Worm (Caenorhabditis elegans) whole organism, L1 larva: ENCODE data around the gene F55C12.4.

Experiments used
- C34B4.2 ChIP-seq: sonication (generic microtip); optimal IDR thresholded peaks from 2 replicates; lab custom pipeline; 2017; ENCODE audit warnings: mild to moderate bottlenecking, missing genetic modification characterization, missing compliant biosample characterization
- F16B12.6 ChIP-seq: fragments of 150-350 bp; optimal IDR thresholded peaks from 2 replicates; lab custom pipeline; 2014; ENCODE audit warnings: missing biosample characterization, missing genetic modification characterization
- Y116A8C.19 ChIP-seq: sonication (generic microtip); optimal IDR thresholded peaks from 2 replicates; lab custom pipeline; 2016; ENCODE audit warnings: missing compliant biosample characterization, missing genetic modification characterization, borderline replicate concordance
- aha-1 ChIP-seq: fragments of 150-350 bp; optimal IDR thresholded peaks from 2 replicates; lab custom pipeline; 2014; ENCODE audit warnings: missing biosample characterization, missing genetic modification characterization
- aly-2 ChIP-seq: fragments of 150-350 bp; optimal IDR thresholded peaks from 2 replicates; lab custom pipeline; 2014; ENCODE audit warnings: missing biosample characterization, missing genetic modification characterization
- ama-1 ChIP-seq: fragments of 150-350 bp; optimal IDR thresholded peaks from 2 replicates; lab custom pipeline; 2014
- blmp-1 ChIP-seq: fragments of 150-350 bp; optimal IDR thresholded peaks from 2 replicates; lab custom pipeline; 2014; ENCODE audit warnings: missing biosample characterization, missing genetic modification characterization
- ceh-82 ChIP-seq, 3 experiments: fragments of 150-350 bp in 1 of 3; sonication (generic microtip) in 2 of 3; optimal IDR thresholded peaks; 2 replicates each; lab custom pipeline; 2014 to 2017; ENCODE audit warnings: missing biosample characterization in 3 of 3, missing genetic modification characterization in 3 of 3
- ceh-88 ChIP-seq: fragments of 200-800 bp; sonication (Bioruptor generic); IDR thresholded peaks from 2 replicates; pipeline ENCODE4 v1.3.6; 2022; ENCODE audit warnings: missing genetic modification characterization, missing compliant biosample characterization
- dpl-1 ChIP-seq, 3 experiments: fragments of 150-350 bp in 2 of 3; sonication (generic microtip) in 1 of 3; optimal IDR thresholded peaks; 2 replicates each; lab custom pipeline; 2014 to 2017; ENCODE audit warnings: missing biosample characterization in 3 of 3, missing genetic modification characterization in 3 of 3, missing genetic modification reagents in 3 of 3
- dsc-1 ChIP-seq: sonication (generic microtip); optimal IDR thresholded peaks from 2 replicates; lab custom pipeline; 2016; ENCODE audit warnings: mild to moderate bottlenecking, missing genetic modification characterization, missing compliant biosample characterization
- efl-1 ChIP-seq, 4 experiments: fragments of 150-350 bp; optimal IDR thresholded peaks in 3 of 4; peaks in 1 of 4; 1 replicate in 1 of 4; 2 replicates in 3 of 4; lab custom pipeline; 2014; ENCODE audit warnings: missing biosample characterization in 2 of 4, missing genetic modification characterization in 2 of 4, missing genetic modification reagents in 2 of 4
- egl-13 ChIP-seq: sonication (generic microtip); optimal IDR thresholded peaks from 2 replicates; lab custom pipeline; 2016; ENCODE audit warnings: missing genotype, missing genetic modification reagents, missing genetic modification characterization, missing compliant biosample characterization
- elt-2 ChIP-seq: sonication (generic microtip); optimal IDR thresholded peaks from 2 replicates; lab custom pipeline; 2016; ENCODE audit warnings: missing genetic modification characterization, mild to moderate bottlenecking, inconsistent platforms, missing compliant biosample characterization, missing genetic modification reagents
- elt-3 ChIP-seq, 6 experiments: fragments of 150-350 bp in 1 of 6; sonication (generic microtip); optimal IDR thresholded peaks; 2 replicates each; lab custom pipeline; 2017 to 2018; ENCODE audit warnings: missing biosample characterization in 6 of 6, missing genetic modification characterization in 6 of 6, inconsistent platforms in 1 of 6
- ets-5 ChIP-seq: fragments of 200-800 bp; sonication (Bioruptor generic); IDR thresholded peaks from 2 replicates; pipeline ENCODE4 v1.3.6; 2022; ENCODE audit warnings: missing genetic modification characterization, missing compliant biosample characterization
- fkh-4 ChIP-seq: sonication (generic microtip); optimal IDR thresholded peaks from 2 replicates; lab custom pipeline; 2016; ENCODE audit warnings: missing compliant biosample characterization, missing genetic modification characterization, borderline replicate concordance
- hlh-17 ChIP-seq: fragments of 200-800 bp; sonication (Bioruptor generic); optimal IDR thresholded peaks from 2 replicates; lab custom pipeline; 2018; ENCODE audit warnings: missing genetic modification characterization, mild to moderate bottlenecking, missing compliant biosample characterization, moderate library complexity, borderline replicate concordance
- hpl-2 ChIP-seq: fragments of 150-350 bp; optimal IDR thresholded peaks from 2 replicates; lab custom pipeline; 2014; ENCODE audit warnings: missing biosample characterization, missing genetic modification reagents, missing genetic modification characterization
- irx-1 ChIP-seq: sonication (generic microtip); optimal IDR thresholded peaks from 2 replicates; lab custom pipeline; 2016; ENCODE audit warnings: missing genetic modification characterization, missing compliant biosample characterization
- jun-1 ChIP-seq: fragments of 150-350 bp; optimal IDR thresholded peaks from 2 replicates; lab custom pipeline; 2014; ENCODE audit warnings: missing biosample characterization, missing genetic modification reagents, missing genetic modification characterization
- lin-14 ChIP-seq: fragments of 200-800 bp; sonication (Bioruptor generic); optimal IDR thresholded peaks from 2 replicates; lab custom pipeline; 2018; ENCODE audit warnings: mild to moderate bottlenecking, missing genetic modification characterization, moderate library complexity, missing compliant biosample characterization
- lin-39 ChIP-seq: fragments of 150-350 bp; optimal IDR thresholded peaks from 2 replicates; lab custom pipeline; 2014; ENCODE audit warnings: missing biosample characterization, missing genetic modification reagents, missing genetic modification characterization
- lsy-2 ChIP-seq, 2 experiments: fragments of 150-350 bp; optimal IDR thresholded peaks; 2 replicates each; lab custom pipeline; 2014; ENCODE audit warnings: missing biosample characterization in 2 of 2, missing genetic modification characterization in 2 of 2
- nhr-11 ChIP-seq: fragments of 150-350 bp; optimal IDR thresholded peaks from 2 replicates; lab custom pipeline; 2014; ENCODE audit warnings: missing biosample characterization, missing genetic modification characterization
- nhr-12 ChIP-seq: sonication (generic microtip); optimal IDR thresholded peaks from 2 replicates; lab custom pipeline; 2017; ENCODE audit warnings: missing biosample characterization, missing genetic modification characterization
- nhr-19 ChIP-seq: fragments of 200-800 bp; sonication (Bioruptor generic); conservative IDR thresholded peaks from 2 replicates; pipeline ENCODE4 v1.3.6; 2022; ENCODE audit warnings: missing genetic modification characterization, missing compliant biosample characterization
- nhr-20 ChIP-seq: sonication (generic microtip); optimal IDR thresholded peaks from 2 replicates; lab custom pipeline; 2016; ENCODE audit warnings: mild to moderate bottlenecking, missing genetic modification characterization, missing compliant biosample characterization
- nhr-237 ChIP-seq: fragments of 150-350 bp; optimal IDR thresholded peaks from 2 replicates; lab custom pipeline; 2014; ENCODE audit warnings: missing biosample characterization, missing genetic modification characterization
- nhr-28 ChIP-seq: fragments of 150-350 bp; optimal IDR thresholded peaks from 2 replicates; lab custom pipeline; 2014; ENCODE audit warnings: missing biosample characterization, missing genetic modification characterization
- nhr-47 ChIP-seq: sonication (generic microtip); optimal IDR thresholded peaks from 2 replicates; lab custom pipeline; 2016; ENCODE audit warnings: mild to moderate bottlenecking, missing genetic modification characterization, moderate library complexity, missing compliant biosample characterization
- nhr-71 ChIP-seq: sonication (generic microtip); optimal IDR thresholded peaks from 2 replicates; lab custom pipeline; 2016; ENCODE audit warnings: mild to moderate bottlenecking, missing genetic modification characterization, moderate library complexity, missing compliant biosample characterization
- nhr-76 ChIP-seq: sonication (generic microtip); optimal IDR thresholded peaks from 2 replicates; lab custom pipeline; 2017; ENCODE audit warnings: missing biosample characterization, missing genetic modification characterization
- nhr-84 ChIP-seq: sonication (generic microtip); optimal IDR thresholded peaks from 2 replicates; lab custom pipeline; 2017; ENCODE audit warnings: missing biosample characterization, missing genetic modification characterization
- pag-3 ChIP-seq: sonication (generic microtip); optimal IDR thresholded peaks from 2 replicates; lab custom pipeline; 2017; ENCODE audit warnings: missing genetic modification characterization, mild to moderate bottlenecking, missing compliant biosample characterization, antibody characterized with exemption, borderline replicate concordance; ENCODE audit not compliant: insufficient read depth
- pax-3 ChIP-seq: fragments of 200-800 bp; sonication (Bioruptor generic); optimal IDR thresholded peaks from 2 replicates; lab custom pipeline; 2018; ENCODE audit warnings: mild to moderate bottlenecking, missing genetic modification characterization, moderate library complexity, missing compliant biosample characterization
- rnt-1 ChIP-seq: sonication (generic microtip); optimal IDR thresholded peaks from 2 replicates; lab custom pipeline; 2016; ENCODE audit warnings: mild to moderate bottlenecking, missing genetic modification characterization, moderate library complexity, missing compliant biosample characterization
- skn-1 ChIP-seq: fragments of 150-350 bp; optimal IDR thresholded peaks from 2 replicates; lab custom pipeline; 2014; ENCODE audit warnings: missing biosample characterization, missing genetic modification characterization
- snu-23 ChIP-seq: sonication (generic microtip); optimal IDR thresholded peaks from 2 replicates; lab custom pipeline; 2016; ENCODE audit warnings: missing genetic modification characterization, missing compliant biosample characterization
- sox-4 ChIP-seq: sonication (generic microtip); optimal IDR thresholded peaks from 2 replicates; lab custom pipeline; 2016; ENCODE audit warnings: missing genetic modification characterization, missing compliant biosample characterization
- swsn-7 ChIP-seq: sonication (generic microtip); optimal IDR thresholded peaks from 2 replicates; lab custom pipeline; 2016; ENCODE audit warnings: missing genetic modification characterization, missing compliant biosample characterization
- tlp-1 ChIP-seq: fragments of 150-350 bp; optimal IDR thresholded peaks from 2 replicates; lab custom pipeline; 2014; ENCODE audit warnings: missing biosample characterization, missing genetic modification characterization
- unc-130 ChIP-seq: fragments of 150-350 bp; optimal IDR thresholded peaks from 2 replicates; lab custom pipeline; 2017; ENCODE audit warnings: missing biosample characterization, missing genetic modification characterization, inconsistent platforms
- unc-62 ChIP-seq: fragments of 150-350 bp; optimal IDR thresholded peaks from 2 replicates; lab custom pipeline; 2014; ENCODE audit warnings: missing biosample characterization, missing genetic modification reagents, missing genetic modification characterization
- unc-98 ChIP-seq: fragments of 200-800 bp; sonication (Bioruptor generic); IDR thresholded peaks from 2 replicates; pipeline ENCODE4 v1.3.6; 2022; ENCODE audit warnings: missing genetic modification characterization, missing compliant biosample characterization
- vab-15 ChIP-seq: sonication (generic microtip); optimal IDR thresholded peaks from 2 replicates; lab custom pipeline; 2017; ENCODE audit warnings: missing genotype, mild to moderate bottlenecking, missing genetic modification characterization, missing compliant biosample characterization
- xbp-1 ChIP-seq: sonication (generic microtip); optimal IDR thresholded peaks from 2 replicates; lab custom pipeline; 2016; ENCODE audit warnings: missing genetic modification characterization, missing compliant biosample characterization
- ztf-11 ChIP-seq, 2 experiments: sonication (generic microtip); optimal IDR thresholded peaks; 2 replicates each; lab custom pipeline; 2016 to 2017; ENCODE audit warnings: missing genetic modification characterization in 2 of 2, missing biosample characterization in 1 of 2, missing compliant biosample characterization in 1 of 2
- ztf-4 ChIP-seq: fragments of 150-350 bp; optimal IDR thresholded peaks from 2 replicates; lab custom pipeline; 2014; ENCODE audit warnings: missing biosample characterization, missing genetic modification characterization

The F55C12.4 gene

DNA sequence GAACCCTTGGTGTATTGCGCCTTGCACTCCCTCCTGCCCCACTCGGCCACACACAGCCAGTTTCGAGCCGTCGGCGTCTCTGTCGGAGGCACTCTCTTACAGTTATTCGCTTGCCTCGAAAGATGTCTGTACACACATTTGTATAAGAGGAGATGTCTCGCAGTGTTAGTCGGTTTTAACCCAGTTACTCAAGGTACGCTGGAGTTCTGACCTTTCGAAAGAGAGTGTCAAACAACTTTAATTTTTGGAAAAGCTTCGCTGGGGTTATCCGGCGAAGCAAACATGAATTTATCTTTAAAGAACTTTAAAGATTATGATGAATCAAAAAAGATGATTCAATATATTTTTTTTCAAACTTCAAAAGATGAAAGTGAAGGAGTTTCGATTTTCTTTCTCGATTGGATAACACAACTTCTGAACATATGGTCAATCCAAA lies 13.5 kb downstream of the F55C12.4 start (continued):
- peak; percentile 75 for TF ChIP-seq F16B12.6
- TF ChIP-seq nhr-20 (tag; lab: Kevin White, UChicago), result peak; percentile 100
- TF ChIP-seq elt-3 (tag; optimal IDR thresholded peaks at IDR 0.05; lab: Kevin White, UChicago), result peak in 5 of 6 experiments; percentile 91 to 99 (median 95)
- peak; percentile 99 for TF ChIP-seq xbp-1
- TF ChIP-seq fkh-4 (tag; lab: Kevin White, UChicago), result peak; percentile 94
- peak; percentile 98 for TF ChIP-seq nhr-237 (tag; lab: Kevin White, UChicago)
- peak; percentile 77 for TF ChIP-seq nhr-28 (tag; lab: Kevin White, UChicago)
- peak; percentile 84; the same call in 1 of the 2 replicates for TF ChIP-seq ets-5

DNA sequence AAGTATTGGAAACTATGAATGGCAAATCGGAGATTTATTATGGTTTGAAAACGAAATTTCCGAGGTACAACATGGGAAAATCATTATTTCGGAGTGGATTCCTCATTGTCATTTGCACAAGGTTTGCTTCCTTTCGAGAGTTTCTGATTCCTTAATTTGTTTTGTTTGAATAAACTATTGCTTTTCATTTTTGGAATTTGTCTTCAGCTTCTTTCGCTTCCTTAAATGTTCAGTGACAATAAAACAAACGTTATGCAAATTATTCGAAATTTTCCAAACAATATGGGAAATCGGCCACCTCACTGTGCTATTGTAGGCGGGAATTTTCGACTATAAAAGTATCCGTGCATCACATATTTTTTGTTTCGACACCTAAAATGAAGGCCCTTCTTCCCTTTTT lies 16.4 kb downstream of the F55C12.4 start, which contains the start of gene nep-25:
nep-25 (plus strand) TSS at position 375 of the 400 bp plus-strand sequence.
- TF ChIP-seq irx-1 (tag; lab: Kevin White, UChicago) (no peak), elt-2 (tag; lab: Kevin White, UChicago) (no peak), lin-39 (tag; lab: Kevin White, UChicago) (no peak), tlp-1 (no peak), aha-1 (tag; lab: Kevin White, UChicago) (no peak), pag-3 (tag; lab: Kevin White, UChicago) (no peak), dsc-1 (tag; lab: Kevin White, UChicago) (no peak), nhr-12 (tag; lab: Kevin White, UChicago) (no peak), lin-14 (GFP tag; lab: Kevin White, UChicago) (no peak), hpl-2 (GFP tag; lab: Kevin White, UChicago) (no peak), nhr-237 (tag; lab: Kevin White, UChicago) (no peak), C34B4.2 (tag; lab: Kevin White, UChicago) (no peak), nhr-19 (GFP tag; lab: Robert Waterston, UW) (no peak), skn-1 (no peak), jun-1 (tag; lab: Kevin White, UChicago) (no peak), egl-13 (tag; lab: Kevin White, UChicago) (no peak), nhr-71 (no peak), unc-62 (GFP tag; lab: Kevin White, UChicago) (no peak)

DNA sequence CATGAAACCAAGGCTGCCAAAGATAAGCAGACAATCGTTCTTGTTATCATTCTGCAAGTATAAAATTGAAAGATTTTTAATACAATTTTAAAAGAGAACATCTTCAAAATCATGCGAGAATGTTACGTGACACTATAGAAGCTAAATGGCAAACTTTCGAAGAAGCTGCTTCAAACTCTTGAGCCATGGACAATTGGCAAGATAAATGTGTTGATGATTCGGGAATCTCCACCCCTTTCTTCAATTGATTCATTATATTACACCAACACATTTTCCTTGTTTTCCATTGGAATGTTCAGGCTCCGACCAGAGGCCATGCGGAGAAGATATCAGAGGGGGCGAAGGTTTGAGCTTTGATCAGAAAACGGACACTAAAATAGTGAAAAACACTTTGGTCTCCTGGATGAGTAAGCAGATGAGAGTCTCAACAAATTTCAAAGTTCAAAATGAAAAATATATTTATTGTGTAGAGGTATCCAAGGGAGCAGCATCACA lies 17.1 kb downstream of the F55C12.4 start, which contains the start of gene lec-5:
lec-5 (minus strand) TSS at position 51 of the 495 bp plus-strand sequence.
- TF ChIP-seq ceh-88 (GFP tag; lab: Robert Waterston, UW) (no peak), fkh-4 (tag; lab: Kevin White, UChicago) (no peak), nhr-19 (GFP tag; lab: Robert Waterston, UW) (peak; percentile 38), skn-1 (no peak), Y116A8C.19 (no peak), snu-23 (GFP tag; lab: Kevin White, UChicago) (peak; percentile 23), ceh-82 (tag; optimal IDR thresholded peaks at IDR 0.05; lab: Kevin White, UChicago) (no peak), nhr-47 (no peak), unc-130 (tag; lab: Kevin White, UChicago) (peak; percentile 63), elt-2 (tag; lab: Kevin White, UChicago) (no peak), swsn-7 (no peak), unc-98 (GFP tag; lab: Robert Waterston, UW) (no peak), lsy-2 (tag; optimal IDR thresholded peaks at IDR 0.05; lab: Kevin White, UChicago) (peak in 1 of 2 experiments; percentile 47), ztf-4 (no peak), sox-4 (no peak), hlh-17 (GFP tag; lab: Kevin White, UChicago) (no peak), vab-15 (tag; lab: Kevin White, UChicago) (no peak), efl-1 (optimal IDR thresholded peaks at IDR 0.05; lab: Kevin White, UChicago) (no peak), efl-1 (GFP tag; optimal IDR thresholded peaks at IDR 0.05 in 1 of 2; lab: Kevin White, UChicago) (no peak), ztf-11 (tag; optimal IDR thresholded peaks at IDR 0.05; lab: Kevin White, UChicago) (no peak), rnt-1 (tag; lab: Kevin White, UChicago) (peak; percentile 56), pax-3 (tag; lab: Kevin White, UChicago) (no peak), tlp-1 (no peak), dpl-1 (GFP tag; optimal IDR thresholded peaks at IDR 0.05; lab: Kevin White, UChicago) (no peak), aly-2 (tag; lab: Kevin White, UChicago) (no peak), nhr-76 (tag; lab: Kevin White, UChicago) (no peak), nhr-11 (tag; lab: Kevin White, UChicago) (no peak), ama-1 (lab: Kevin White, UChicago) (no peak), blmp-1 (tag; lab: Kevin White, UChicago) (no peak), nhr-84 (tag; lab: Kevin White, UChicago) (no peak)
